Worm (Caenorhabditis elegans) whole organism, midembryonic: ENCODE results near the gene B0454.5.
A peak's percentile ranks its signal among the peaks of the same experiment; 100 is the strongest.

ENCODE experiments used
- T22C8.4 ChIP-seq: fragments of 200-800 bp; sonication (Bioruptor generic); IDR thresholded peaks from 2 replicates; pipeline ENCODE4 v1.3.6; 2022; ENCODE audit warnings: missing genetic modification characterization, missing compliant biosample characterization
- cog-1 ChIP-seq: sonication (generic microtip); optimal IDR thresholded peaks from 2 replicates; lab custom pipeline; 2016; ENCODE audit warnings: missing genetic modification characterization, missing compliant biosample characterization
- flt-1 ChIP-seq: fragments of 200-800 bp; sonication (Bioruptor generic); IDR thresholded peaks from 2 replicates; pipeline ENCODE4 v1.3.6; 2022; ENCODE audit warnings: missing genetic modification characterization, missing compliant biosample characterization
- klf-2 ChIP-seq: fragments of 200-800 bp; sonication (Bioruptor generic); conservative IDR thresholded peaks from 2 replicates; pipeline ENCODE4 v1.3.6; 2022; ENCODE audit warnings: missing genetic modification reagents, missing genetic modification characterization, missing compliant biosample characterization
- med-1 ChIP-seq: sonication (generic microtip); optimal IDR thresholded peaks from 2 replicates; lab custom pipeline; 2017; ENCODE audit warnings: missing genetic modification characterization, mild to moderate bottlenecking, missing compliant biosample characterization, antibody characterized with exemption, missing genetic modification reagents; ENCODE audit not compliant: insufficient read depth
- ref-1 ChIP-seq: fragments of 200-800 bp; sonication (Bioruptor generic); conservative IDR thresholded peaks from 2 replicates; pipeline ENCODE4 v1.3.6; 2022; ENCODE audit warnings: missing genetic modification reagents, missing genetic modification characterization, missing compliant biosample characterization
- tab-1 ChIP-seq: fragments of 200-800 bp; sonication (Bioruptor generic); IDR thresholded peaks from 2 replicates; pipeline ENCODE4 v1.3.6; 2022; ENCODE audit warnings: missing genetic modification characterization, missing compliant biosample characterization
- ztf-23 ChIP-seq: fragments of 200-800 bp; sonication (Bioruptor generic); IDR thresholded peaks from 2 replicates; pipeline ENCODE4 v1.3.6; 2022; ENCODE audit warnings: missing genetic modification reagents, missing genetic modification characterization, missing compliant biosample characterization
- ztf-29 ChIP-seq: fragments of 200-800 bp; sonication (Bioruptor generic); IDR thresholded peaks from 2 replicates; pipeline ENCODE4 v1.3.6; 2022; ENCODE audit warnings: missing genetic modification reagents, missing genetic modification characterization, missing compliant biosample characterization

DNA sequence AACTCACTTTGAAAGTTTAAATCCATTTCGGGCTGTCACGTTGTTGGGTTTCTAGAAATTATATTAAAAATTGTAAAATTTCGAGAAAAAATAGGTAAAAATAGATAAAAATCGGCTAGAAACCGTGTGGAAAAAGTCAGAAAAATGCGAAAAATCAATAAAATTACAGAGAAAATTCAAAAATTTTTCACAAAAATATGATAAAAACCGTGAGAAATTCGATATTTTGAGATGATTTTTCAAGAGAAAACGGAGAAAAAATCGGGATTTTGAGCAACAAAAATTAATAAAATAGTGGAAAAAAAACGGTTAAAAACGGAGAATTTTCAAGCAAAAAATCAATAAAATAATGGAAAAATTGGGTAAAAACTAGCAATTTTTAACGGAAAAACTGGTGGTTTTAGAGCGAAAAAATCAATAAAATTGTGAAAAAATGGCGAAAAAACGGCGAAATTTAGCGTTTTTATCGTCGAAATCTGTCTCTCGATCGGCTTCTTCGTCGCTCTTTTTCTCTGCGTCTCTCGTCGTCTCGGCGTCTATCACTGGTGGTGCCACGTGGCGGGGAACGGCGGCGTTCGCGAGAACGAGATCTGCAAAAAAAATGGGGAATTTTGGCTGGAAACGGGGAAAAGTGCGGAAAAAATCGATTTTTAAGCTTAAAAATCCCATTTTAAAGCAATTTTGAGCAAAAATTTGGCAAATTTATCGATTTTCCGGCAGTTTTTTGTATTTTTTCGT is 32.5 kb downstream of the B0454.5 start, which contains the start of gene Y25C1A.7:
- TF ChIP-seq flt-1 (GFP tag; lab: Robert Waterston, UW), result no peak
- TF ChIP-seq T22C8.4 (GFP tag; lab: Robert Waterston, UW), result 0 out of 2 replicates have a peak, but pooled peaks have one; percentile 15
- no peak for TF ChIP-seq cog-1 (tag; lab: Kevin White, UChicago)
- TF ChIP-seq klf-2 (GFP tag; lab: Robert Waterston, UW), result no peak
- no peak for TF ChIP-seq med-1 (GFP tag; lab: Kevin White, UChicago)
- no peak for TF ChIP-seq ref-1 (GFP tag; lab: Robert Waterston, UW)
- TF ChIP-seq tab-1 (GFP tag; lab: Robert Waterston, UW), result no peak
- peak; percentile 13; the same call in 1 of the 2 replicates for TF ChIP-seq ztf-29 (GFP tag; lab: Robert Waterston, UW)
- TF ChIP-seq ztf-23 (GFP tag; lab: Robert Waterston, UW), result no peak
